Fruit fly (Drosophila melanogaster): Measurements from ENCODE around the gene CG6040.
A peak's percentile ranks its signal among the peaks of the same experiment; 100 is the strongest.

Gene CG6040

DNA sequence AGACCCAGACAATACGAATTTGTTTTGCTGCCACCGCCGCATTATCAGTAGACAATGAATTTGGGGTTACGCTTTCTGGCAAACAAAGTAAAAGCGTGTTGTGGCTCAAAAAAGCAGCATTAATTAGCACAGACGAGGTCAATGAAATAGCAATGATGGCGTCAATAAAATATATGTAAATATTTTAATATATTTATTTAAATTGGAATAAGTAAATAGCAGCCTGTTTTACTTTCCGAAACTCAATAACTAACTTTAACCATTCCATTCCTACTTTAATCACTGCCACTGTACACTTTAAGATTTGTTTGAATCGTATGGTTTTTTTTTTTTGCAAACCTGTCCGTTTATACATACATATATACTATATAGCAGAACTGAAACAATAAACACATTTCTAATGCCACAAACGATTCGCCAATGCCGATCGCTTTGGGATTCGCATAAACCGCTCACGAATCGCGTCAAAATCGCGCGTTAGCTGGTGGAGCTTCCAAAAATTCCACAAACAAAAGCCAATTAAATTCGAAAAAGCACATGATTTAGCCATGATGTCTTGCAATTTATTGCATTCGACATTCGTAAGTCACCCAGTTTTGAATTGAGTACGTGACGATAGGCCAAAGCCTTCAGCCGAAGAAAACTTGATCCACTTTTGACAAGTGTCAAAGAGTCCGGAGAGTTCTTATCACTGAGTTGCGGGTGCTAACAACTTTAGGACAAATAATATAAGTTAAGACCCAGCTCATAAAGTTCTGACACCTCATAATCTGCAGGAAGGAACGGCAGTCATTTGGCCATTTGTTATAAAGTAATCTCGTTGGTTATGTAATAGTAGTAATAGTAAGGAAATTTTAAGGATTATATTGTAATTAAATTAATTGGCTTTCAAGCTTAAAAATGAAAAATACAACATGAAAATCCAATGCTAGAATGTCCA is 55.4 kb downstream of the CG6040 start:
- no peak for TF ChIP-seq ey (GFP tag; optimal IDR thresholded peaks at IDR 0.05)
- peak in 1 of 2 experiments; percentile 54 for TF ChIP-seq foxo (GFP tag; optimal IDR thresholded peaks at IDR 0.05)
- no peak for TF ChIP-seq Hr78 (GFP tag; optimal IDR thresholded peaks at IDR 0.05)
- TF ChIP-seq jim (GFP tag; optimal IDR thresholded peaks at IDR 0.05): no peak
- TF ChIP-seq dsf (GFP tag; optimal IDR thresholded peaks at IDR 0.05; ENCODE audit: borderline replicate concordance): no peak
- TF ChIP-seq rgr (GFP tag; optimal IDR thresholded peaks at IDR 0.05): peak; percentile 60
- no peak for TF ChIP-seq Rel (GFP tag; optimal IDR thresholded peaks at IDR 0.05)
- TF ChIP-seq Rel (tag; optimal IDR thresholded peaks at IDR 0.05): no peak
- peak; percentile 19 for TF ChIP-seq woc (GFP tag; optimal IDR thresholded peaks at IDR 0.05)
- TF ChIP-seq usp (GFP tag; optimal IDR thresholded peaks at IDR 0.05): no peak
- peak; percentile 38 for TF ChIP-seq h (GFP tag; optimal IDR thresholded peaks at IDR 0.05)
- TF ChIP-seq brk (GFP tag; optimal IDR thresholded peaks at IDR 0.05): no peak
- no peak for TF ChIP-seq Abd-B (GFP tag; optimal IDR thresholded peaks at IDR 0.05)
- no peak for TF ChIP-seq Hr83 (GFP tag; optimal IDR thresholded peaks at IDR 0.05; ENCODE audit: poor library complexity, severe bottlenecking)
- TF ChIP-seq OdsH (GFP tag; optimal IDR thresholded peaks at IDR 0.05): peak; percentile 27
- no peak for TF ChIP-seq dl (GFP tag; optimal IDR thresholded peaks at IDR 0.05; ENCODE audit: insufficient read depth in 1 of 2, partially characterized antibody in 2 of 2)
- TF ChIP-seq GATAd (GFP tag; optimal IDR thresholded peaks at IDR 0.05): no peak
- TF ChIP-seq Vsx2 (GFP tag; optimal IDR thresholded peaks at IDR 0.05; ENCODE audit: partially characterized antibody): no peak
- no peak for TF ChIP-seq Jra (GFP tag; optimal IDR thresholded peaks at IDR 0.05)
- TF ChIP-seq HLH106 (tag; optimal IDR thresholded peaks at IDR 0.05): peak; percentile 54
- peak; percentile 61 for TF ChIP-seq Sp1 (GFP tag; optimal IDR thresholded peaks at IDR 0.05)
- TF ChIP-seq fru (GFP tag; optimal IDR thresholded peaks at IDR 0.05): no peak
- TF ChIP-seq sage (GFP tag; optimal IDR thresholded peaks at IDR 0.05): no peak
- TF ChIP-seq Dfd (GFP tag; optimal IDR thresholded peaks at IDR 0.05): no peak
- peak; percentile 11 for TF ChIP-seq Myc (optimal IDR thresholded peaks at IDR 0.05)
- TF ChIP-seq sv (GFP tag; optimal IDR thresholded peaks at IDR 0.05): no peak

dm6 chr3R:19152835-19153234 is 56.1 kb downstream of the CG6040 start:
- no peak for TF ChIP-seq rgr (GFP tag; optimal IDR thresholded peaks at IDR 0.05)
- no peak for TF ChIP-seq Rel (GFP tag; optimal IDR thresholded peaks at IDR 0.05)
- TF ChIP-seq Rel (tag; optimal IDR thresholded peaks at IDR 0.05): peak; percentile 90

dm6 chr3R:19153502-19153983 is 56.8 kb downstream of the CG6040 start, which contains the start of gene CG5835:
CG5835 (minus strand) TSS chr3R:19153686.
- TF ChIP-seq Hnf4 (GFP tag; optimal IDR thresholded peaks at IDR 0.05): peak; percentile 60
- TF ChIP-seq Sp1 (GFP tag; optimal IDR thresholded peaks at IDR 0.05): peak; percentile 46
- TF ChIP-seq Hr83 (GFP tag; optimal IDR thresholded peaks at IDR 0.05; ENCODE audit: poor library complexity, severe bottlenecking): no peak
- no peak for TF ChIP-seq Rel (GFP tag; optimal IDR thresholded peaks at IDR 0.05)
- TF ChIP-seq Rel (tag; optimal IDR thresholded peaks at IDR 0.05): peak; percentile 42
- TF ChIP-seq HLH106 (tag; optimal IDR thresholded peaks at IDR 0.05): peak; percentile 6
- TF ChIP-seq h (GFP tag; optimal IDR thresholded peaks at IDR 0.05): peak; percentile 47
- peak; percentile 21 for TF ChIP-seq dsf (GFP tag; optimal IDR thresholded peaks at IDR 0.05; ENCODE audit: borderline replicate concordance)
- TF ChIP-seq ey (GFP tag; optimal IDR thresholded peaks at IDR 0.05): no peak
- TF ChIP-seq Mio (GFP tag; optimal IDR thresholded peaks at IDR 0.05): no peak
- peak; percentile 41 for TF ChIP-seq rgr (GFP tag; optimal IDR thresholded peaks at IDR 0.05)
- peak in 1 of 2 experiments; percentile 18 for TF ChIP-seq foxo (GFP tag; optimal IDR thresholded peaks at IDR 0.05)
- TF ChIP-seq OdsH (GFP tag; optimal IDR thresholded peaks at IDR 0.05): peak; percentile 48
- peak; percentile 21 for TF ChIP-seq Jra (GFP tag; optimal IDR thresholded peaks at IDR 0.05)
- TF ChIP-seq br (GFP tag; optimal IDR thresholded peaks at IDR 0.05): peak; percentile 39

- no peak for TF ChIP-seq jim (GFP tag; optimal IDR thresholded peaks at IDR 0.05)
- TF ChIP-seq Vsx2 (GFP tag; optimal IDR thresholded peaks at IDR 0.05; ENCODE audit: partially characterized antibody): no peak
- no peak for TF ChIP-seq Dif (GFP tag; optimal IDR thresholded peaks at IDR 0.05; ENCODE audit: partially characterized antibody)
- no peak for TF ChIP-seq lola (GFP tag; optimal IDR thresholded peaks at IDR 0.05)
- TF ChIP-seq br (GFP tag; optimal IDR thresholded peaks at IDR 0.05): peak; percentile 54
- TF ChIP-seq dsf (GFP tag; optimal IDR thresholded peaks at IDR 0.05; ENCODE audit: borderline replicate concordance): peak; percentile 34
- peak; percentile 66 for TF ChIP-seq sv (GFP tag; optimal IDR thresholded peaks at IDR 0.05)
- peak; percentile 42 for TF ChIP-seq GATAd (GFP tag; optimal IDR thresholded peaks at IDR 0.05)
- TF ChIP-seq Rel (GFP tag; optimal IDR thresholded peaks at IDR 0.05): no peak
- TF ChIP-seq Rel (tag; optimal IDR thresholded peaks at IDR 0.05): peak; percentile 59
- peak; percentile 44 for TF ChIP-seq Sp1 (GFP tag; optimal IDR thresholded peaks at IDR 0.05)
- no peak for TF ChIP-seq tai (GFP tag; optimal IDR thresholded peaks at IDR 0.05)
- TF ChIP-seq psq (GFP tag; optimal IDR thresholded peaks at IDR 0.05): peak; percentile 30
- peak; percentile 45 for TF ChIP-seq dmrt93B (GFP tag; optimal IDR thresholded peaks at IDR 0.05)
- peak; percentile 52 for TF ChIP-seq Mio (GFP tag; optimal IDR thresholded peaks at IDR 0.05)
- TF ChIP-seq HLH106 (tag; optimal IDR thresholded peaks at IDR 0.05): peak; percentile 64
- TF ChIP-seq pan (optimal IDR thresholded peaks at IDR 0.05): no peak
- peak; percentile 50 for TF ChIP-seq ey (GFP tag; optimal IDR thresholded peaks at IDR 0.05)
- TF ChIP-seq foxo (GFP tag; optimal IDR thresholded peaks at IDR 0.05): peak in 1 of 2 experiments; percentile 67
- peak; percentile 61 for TF ChIP-seq Jra (GFP tag; optimal IDR thresholded peaks at IDR 0.05)
- TF ChIP-seq fru (GFP tag; optimal IDR thresholded peaks at IDR 0.05): peak; percentile 61
- no peak for TF ChIP-seq Abd-B (GFP tag; optimal IDR thresholded peaks at IDR 0.05)
- no peak for TF ChIP-seq Hr78 (GFP tag; optimal IDR thresholded peaks at IDR 0.05)
- TF ChIP-seq woc (GFP tag; optimal IDR thresholded peaks at IDR 0.05): peak; percentile 7
- TF ChIP-seq N (GFP tag; optimal IDR thresholded peaks at IDR 0.05): no peak
- peak; percentile 79 for TF ChIP-seq rgr (GFP tag; optimal IDR thresholded peaks at IDR 0.05)
These were observed 60.1 kb downstream of the CG6040 start, which contains the start of gene nanos for dm6 chr3R:19156670-19157402. nanos (plus strand) TSS chr3R:19157238.
